Fruit fly (Drosophila melanogaster) whole organism, adult: Measurements from ENCODE around the gene CG44142.

Experiments
- CG11617 ChIP-seq: fragments of 200-800 bp; sonication (Bioruptor generic); optimal IDR thresholded peaks from 2 replicates; lab custom pipeline; 2017; ENCODE audit warnings: mild to moderate bottlenecking, missing biosample characterization, missing genetic modification reagents, missing genetic modification characterization
- CG12768 ChIP-seq: fragments of 200-800 bp; sonication (Bioruptor generic); optimal IDR thresholded peaks from 2 replicates; lab custom pipeline; 2017; ENCODE audit warnings: missing biosample characterization, missing genetic modification characterization, mild to moderate bottlenecking, moderate library complexity, missing genetic modification reagents
- CG1620 ChIP-seq: fragments of 200-800 bp; sonication (Bioruptor generic); optimal IDR thresholded peaks from 2 replicates; lab custom pipeline; 2016; ENCODE audit warnings: missing biosample characterization, missing genetic modification characterization
- CG7101 ChIP-seq: fragments of 200-800 bp; sonication (Bioruptor generic); optimal IDR thresholded peaks from 2 replicates; lab custom pipeline; 2018; ENCODE audit warnings: missing biosample characterization, mild to moderate bottlenecking, missing genetic modification characterization, moderate library complexity
- Clk ChIP-seq: fragments of 200-800 bp; sonication (Bioruptor generic); optimal IDR thresholded peaks from 2 replicates; lab custom pipeline; 2017; ENCODE audit warnings: missing biosample characterization, missing genetic modification characterization
- Crg-1 ChIP-seq: fragments of 200-800 bp; sonication (Bioruptor generic); optimal IDR thresholded peaks from 2 replicates; lab custom pipeline; 2016; ENCODE audit warnings: missing biosample characterization, missing genetic modification characterization
- Hr96 ChIP-seq: fragments of 200-800 bp; sonication (Bioruptor generic); optimal IDR thresholded peaks from 2 replicates; lab custom pipeline; 2016; ENCODE audit warnings: missing biosample characterization, missing genetic modification characterization
- Mnt ChIP-seq: fragments of 200-800 bp; sonication (Bioruptor generic); optimal IDR thresholded peaks from 2 replicates; lab custom pipeline; 2016; ENCODE audit warnings: missing biosample characterization, mild to moderate bottlenecking, missing genetic modification characterization
- cic ChIP-seq: fragments of 200-800 bp; sonication (Bioruptor generic); optimal IDR thresholded peaks from 2 replicates; lab custom pipeline; 2017; ENCODE audit warnings: missing biosample characterization, mild to moderate bottlenecking, missing genetic modification characterization, moderate library complexity
- cnc ChIP-seq, 2 experiments: fragments of >200 bp; optimal IDR thresholded peaks; 2 replicates each; lab custom pipeline; 2017
- kay ChIP-seq: fragments of 200-800 bp; sonication (Bioruptor generic); peaks from one replicate; lab custom pipeline; 2016; ENCODE audit warnings: missing biosample characterization, missing genetic modification characterization, borderline replicate concordance
- pad ChIP-seq: fragments of 200-800 bp; sonication (Bioruptor generic); optimal IDR thresholded peaks from 3 replicates; lab custom pipeline; 2017; ENCODE audit warnings: missing biosample characterization, missing genetic modification characterization, mild to moderate bottlenecking, moderate library complexity, missing genetic modification reagents
- toe ChIP-seq: fragments of 200-800 bp; sonication (Bioruptor generic); optimal IDR thresholded peaks from 2 replicates; lab custom pipeline; 2016; ENCODE audit warnings: missing biosample characterization, missing genetic modification characterization

dm6 chr3R:13338030-13338429, 25.0 kb upstream of the CG44142 start, which contains the start of gene PK2-R1:
- TF ChIP-seq CG1620 (GFP tag; lab: Kevin White, UChicago) (no peak), Clk (GFP tag; lab: Kevin White, UChicago) (no peak), Crg-1 (GFP tag; lab: Kevin White, UChicago) (no peak), toe (GFP tag; lab: Kevin White, UChicago) (no peak), Mnt (GFP tag; lab: Kevin White, UChicago) (no peak), cic (no peak), kay (GFP tag; lab: Kevin White, UChicago) (no peak), CG11617 (no peak), CG12768 (GFP tag; lab: Kevin White, UChicago) (no peak), cnc (optimal IDR thresholded peaks at IDR 0.05; lab: Kevin White, UChicago) (no peak), pad (GFP tag; lab: Kevin White, UChicago) (no peak), CG7101 (tag; lab: Kevin White, UChicago) (no peak), Hr96 (GFP tag; lab: Kevin White, UChicago) (no peak)
